Worm (Caenorhabditis elegans): ENCODE measurements around the gene lron-15.

The lron-15 gene

DNA sequence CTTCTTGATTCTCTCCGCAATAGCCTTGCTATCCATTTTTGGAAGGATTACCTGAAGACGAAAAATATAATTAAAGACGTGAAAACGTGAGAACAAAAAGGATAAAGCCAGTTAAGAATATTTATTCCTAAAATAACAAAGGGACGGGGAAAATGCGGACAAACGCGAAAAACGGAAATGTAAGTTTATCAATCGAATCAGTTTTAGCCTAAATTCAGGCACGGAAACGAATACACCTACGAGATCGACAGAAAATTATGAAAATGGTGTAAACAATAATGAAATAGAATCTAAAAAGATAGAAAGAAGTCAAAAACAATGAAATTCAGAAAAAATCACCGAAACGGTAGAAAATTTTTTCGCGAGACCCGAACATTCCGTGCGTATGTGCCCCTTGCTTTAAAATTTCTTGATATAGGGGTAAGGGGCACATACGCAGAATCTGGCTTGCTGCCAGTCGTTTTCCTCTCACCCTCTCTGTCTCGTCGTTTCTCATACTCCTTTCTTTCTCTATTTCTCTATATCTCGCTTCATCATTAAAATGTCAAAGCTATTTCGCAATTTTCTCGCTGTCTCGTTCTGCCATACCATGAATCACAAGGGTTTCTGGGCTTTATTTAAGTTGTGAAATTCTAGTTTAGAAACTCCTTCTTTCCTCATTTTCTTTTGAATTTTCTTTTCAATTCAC is 44.1 kb upstream of the lron-15 start, which contains the start of gene icd-1 (continued):
- TF ChIP-seq vab-7 (GFP tag; IDR thresholded peaks at IDR 0.05) = peak; percentile 44; the same call in 1 of the 2 replicates
- peak; percentile 95 for TF ChIP-seq rbr-2 (tag; optimal IDR thresholded peaks at IDR 0.05)
- TF ChIP-seq nhr-102 (tag; optimal IDR thresholded peaks at IDR 0.05) = peak; percentile 93
- peak; percentile 80; the same call in 1 of the 2 replicates for TF ChIP-seq nhr-42 (GFP tag; IDR thresholded peaks at IDR 0.05)
- TF ChIP-seq daf-16 (GFP tag; optimal IDR thresholded peaks at IDR 0.05) = peak; percentile 15 to 88
- TF ChIP-seq daf-16 (tag; optimal IDR thresholded peaks at IDR 0.05) = peak; percentile 57
- TF ChIP-seq nhr-77 (tag; optimal IDR thresholded peaks at IDR 0.05) = peak; percentile 96
- peak; percentile 91 for TF ChIP-seq lin-38 (GFP tag; IDR thresholded peaks at IDR 0.05)
- peak; percentile 58; the same call in 1 of the 2 replicates for TF ChIP-seq D1046.2 (GFP tag; IDR thresholded peaks at IDR 0.05)
- peak; percentile 58 for TF ChIP-seq lin-15B (tag; optimal IDR thresholded peaks at IDR 0.05)
- peak; percentile 63; the same call in 1 of the 2 replicates for TF ChIP-seq zfp-3 (GFP tag; conservative IDR thresholded peaks at IDR 0.05)
- TF ChIP-seq ZK546.5 (tag; optimal IDR thresholded peaks at IDR 0.05) = peak in 1 of 2 experiments; percentile 51
- TF ChIP-seq nhr-111 (GFP tag; optimal IDR thresholded peaks at IDR 0.05) = no peak
- peak; percentile 72 for TF ChIP-seq lin-29 (GFP tag; IDR thresholded peaks at IDR 0.05)
- peak; percentile 18 for TF ChIP-seq nhr-237 (tag; optimal IDR thresholded peaks at IDR 0.05)
- peak; percentile 78 for TF ChIP-seq fkh-10 (GFP tag; optimal IDR thresholded peaks at IDR 0.05)
- peak; percentile 7 for TF ChIP-seq lir-3 (tag; optimal IDR thresholded peaks at IDR 0.05)
- TF ChIP-seq egl-43 (GFP tag; IDR thresholded peaks at IDR 0.05) = peak; percentile 78
- TF ChIP-seq spr-1 (tag; optimal IDR thresholded peaks at IDR 0.05) = peak; percentile 81
- peak; percentile 78 for TF ChIP-seq ztf-7 (tag; optimal IDR thresholded peaks at IDR 0.05)
- peak; percentile 91 for TF ChIP-seq nhr-25 (tag; optimal IDR thresholded peaks at IDR 0.05; ENCODE audit: borderline replicate concordance, insufficient read depth)
- TF ChIP-seq ctbp-1 (GFP tag; IDR thresholded peaks at IDR 0.05) = peak; percentile 89
- TF ChIP-seq daf-12 (tag; optimal IDR thresholded peaks at IDR 0.05) = no peak
- peak; percentile 74 for TF ChIP-seq zfp-2 (tag; optimal IDR thresholded peaks at IDR 0.05)
- TF ChIP-seq pha-4 (GFP tag; IDR thresholded peaks at IDR 0.05) = peak; percentile 94
- peak; percentile 79 for TF ChIP-seq pha-4 (tag; optimal IDR thresholded peaks at IDR 0.05)
- peak; percentile 97 for TF ChIP-seq hlh-11 (tag; optimal IDR thresholded peaks at IDR 0.05)
- peak; percentile 62; the same call in 1 of the 2 replicates for TF ChIP-seq nhr-41 (GFP tag; IDR thresholded peaks at IDR 0.05)
- TF ChIP-seq ztf-11 (tag; optimal IDR thresholded peaks at IDR 0.05) = no peak
- TF ChIP-seq set-16 (GFP tag; IDR thresholded peaks at IDR 0.05) = peak; percentile 38; the same call in 1 of the 2 replicates
- peak; percentile 72 for TF ChIP-seq mxl-3 (GFP tag; optimal IDR thresholded peaks at IDR 0.05)

DNA sequence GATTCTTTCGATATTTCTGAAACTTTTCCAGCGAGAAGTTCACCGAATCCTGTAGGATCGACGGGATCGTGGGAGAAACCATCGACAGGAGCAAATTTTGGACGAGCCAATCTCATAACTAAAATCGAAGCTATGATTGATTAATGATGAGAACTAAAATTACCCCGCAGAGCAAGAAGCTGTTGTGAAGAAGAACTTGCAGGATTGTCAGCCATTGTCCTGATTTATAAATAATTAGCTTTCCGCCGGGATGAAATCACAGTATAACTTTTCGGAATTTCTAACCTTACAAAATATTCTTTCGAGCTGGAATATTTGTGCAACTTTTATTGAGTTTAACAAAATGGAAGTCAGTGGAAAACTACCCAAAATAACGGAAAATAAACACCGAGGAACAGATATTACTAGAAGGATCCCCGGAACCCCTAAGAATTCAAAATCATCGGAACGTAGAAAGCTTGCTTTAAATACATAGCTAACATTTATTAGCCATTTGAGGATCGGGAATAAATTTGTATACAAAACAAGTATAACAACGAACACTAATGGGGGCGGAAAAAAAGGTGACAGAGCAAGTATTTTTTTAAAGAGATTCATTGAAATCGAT is 42.7 kb upstream of the lron-15 start, which contains the start of gene C56C10.7:
C56C10.7 (minus strand) TSS at position 312 of the 607 bp plus-strand sequence.
- TF ChIP-seq nhr-111 (GFP tag; optimal IDR thresholded peaks at IDR 0.05) (peak; percentile 46), mep-1 (tag; optimal IDR thresholded peaks at IDR 0.05) (peak; percentile 30), nhr-48 (tag; optimal IDR thresholded peaks at IDR 0.05) (peak; percentile 12), lsy-2 (tag; optimal IDR thresholded peaks at IDR 0.05) (peak in 1 of 2 experiments; percentile 64), spr-3 (GFP tag; optimal IDR thresholded peaks at IDR 0.05) (no peak), ctbp-1 (GFP tag; IDR thresholded peaks at IDR 0.05) (peak; percentile 39; the same call in 1 of the 2 replicates), arid-1 (GFP tag; conservative IDR thresholded peaks at IDR 0.05) (peak; percentile 72), nhr-102 (tag; optimal IDR thresholded peaks at IDR 0.05) (peak; percentile 58), lin-1 (GFP tag; IDR thresholded peaks at IDR 0.05) (no peak), attf-4 (tag; optimal IDR thresholded peaks at IDR 0.05) (no peak), Y5F2A.4 (GFP tag; optimal IDR thresholded peaks at IDR 0.05) (peak; percentile 3), mxl-2 (GFP tag; conservative IDR thresholded peaks at IDR 0.05) (no peak), ama-1 (optimal IDR thresholded peaks at IDR 0.05) (peak; percentile 74), T26A8.4 (GFP tag; IDR thresholded peaks at IDR 0.05) (peak; percentile 40; the same call in 1 of the 2 replicates), F49E8.2 (tag; optimal IDR thresholded peaks at IDR 0.05; ENCODE audit: borderline replicate concordance) (peak; percentile 64), Y75B8A.6 (GFP tag; IDR thresholded peaks at IDR 0.05) (0 out of 2 replicates have a peak, but pooled peaks have one; percentile 48), F44E2.7 (GFP tag; IDR thresholded peaks at IDR 0.05) (0 out of 2 replicates have a peak, but pooled peaks have one; percentile 72), dve-1 (tag; optimal IDR thresholded peaks at IDR 0.05; ENCODE audit: insufficient read depth) (peak; percentile 33), zip-11 (GFP tag; IDR thresholded peaks at IDR 0.05) (no peak; the same call in 1 of the 2 replicates), madf-5 (GFP tag; IDR thresholded peaks at IDR 0.05) (0 out of 4 replicates have a peak, but pooled peaks of 1 of the 2 experiments have one; percentile 39), zfp-2 (tag; optimal IDR thresholded peaks at IDR 0.05) (no peak), snpc-4 (tag; optimal IDR thresholded peaks at IDR 0.05) (no peak)
